Fruit fly (Drosophila melanogaster): ENCODE measurements around the gene RpL13A.
A peak's percentile ranks its signal among the peaks of the same experiment; 100 is the strongest.

The RpL13A gene

DNA sequence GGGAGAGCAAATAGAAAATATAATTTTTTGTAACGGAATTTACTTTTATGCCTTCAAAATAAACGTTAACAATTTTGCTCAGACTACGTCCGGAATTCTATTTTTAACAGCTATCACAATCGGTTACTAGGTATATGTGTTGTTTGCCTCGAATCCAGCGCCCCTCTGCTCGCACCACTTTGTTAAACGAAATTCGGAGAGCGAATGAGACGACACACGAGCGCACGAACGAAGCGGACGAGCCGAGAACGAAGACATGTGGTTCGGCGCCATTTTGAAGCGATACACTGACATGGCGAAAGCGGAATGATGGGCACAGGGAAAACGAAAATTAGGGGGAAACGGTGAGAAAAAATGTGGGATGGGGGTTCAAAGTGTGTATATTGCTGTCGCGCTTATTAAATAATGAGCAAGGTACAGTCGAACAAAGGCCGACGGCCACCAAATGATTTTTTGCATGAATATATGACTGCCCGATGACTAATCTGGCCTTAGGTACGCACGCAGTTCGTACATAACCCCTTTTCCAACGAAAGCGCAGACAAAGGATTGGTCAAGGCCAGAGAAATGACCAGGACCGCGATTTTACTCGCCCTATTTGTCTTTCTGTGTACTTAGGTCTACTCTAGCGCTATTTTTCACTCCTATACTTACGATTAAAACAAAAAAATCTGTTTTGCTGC lies 23.8 kb upstream of the RpL13A start (continued):
- TF ChIP-seq nerfin-1 (tag; optimal IDR thresholded peaks at IDR 0.05) (peak; percentile 78), sqz (GFP tag; optimal IDR thresholded peaks at IDR 0.05) (peak; percentile 25), Pdp1 (GFP tag; optimal IDR thresholded peaks at IDR 0.05) (peak in 1 of 2 experiments; percentile 82), Stat92E (GFP tag; optimal IDR thresholded peaks at IDR 0.05) (peak in 1 of 3 experiments; percentile 17), dm (GFP tag; optimal IDR thresholded peaks at IDR 0.05) (peak; percentile 95), NfI (GFP tag; optimal IDR thresholded peaks at IDR 0.05) (peak; percentile 13), gfzf (GFP tag; optimal IDR thresholded peaks at IDR 0.05) (no peak), Nf-YB (GFP tag; optimal IDR thresholded peaks at IDR 0.05) (peak; percentile 1), CG9932 (GFP tag; IDR thresholded peaks at IDR 0.05) (no peak), lilli (GFP tag; optimal IDR thresholded peaks at IDR 0.05) (peak; percentile 25), ftz-f1 (GFP tag; optimal IDR thresholded peaks at IDR 0.05) (peak; percentile 78), CG12659 (GFP tag; optimal IDR thresholded peaks at IDR 0.05) (peak; percentile 16), Lhr (GFP tag; optimal IDR thresholded peaks at IDR 0.05) (no peak), MESR4 (GFP tag; optimal IDR thresholded peaks at IDR 0.05) (peak; percentile 95), pfk (GFP tag; optimal IDR thresholded peaks at IDR 0.05) (peak; percentile 92), CG33557 (GFP tag; optimal IDR thresholded peaks at IDR 0.05) (peak; percentile 18), CG10431 (GFP tag; optimal IDR thresholded peaks at IDR 0.05) (peak; percentile 89), pros (GFP tag; optimal IDR thresholded peaks at IDR 0.05) (peak; percentile 87), CG7987 (GFP tag; optimal IDR thresholded peaks at IDR 0.05) (peak; percentile 60), D (optimal IDR thresholded peaks at IDR 0.05) (peak; percentile 65), D (GFP tag; optimal IDR thresholded peaks at IDR 0.05) (no peak), kah (GFP tag; optimal IDR thresholded peaks at IDR 0.05) (peak; percentile 46), MTF-1 (GFP tag; optimal IDR thresholded peaks at IDR 0.05; ENCODE audit: borderline replicate concordance) (peak; percentile 21), twi (tag; optimal IDR thresholded peaks at IDR 0.05) (peak; percentile 42), CG12391 (tag; optimal IDR thresholded peaks at IDR 0.05) (peak; percentile 22), psq (GFP tag; optimal IDR thresholded peaks at IDR 0.05) (peak; percentile 95), Meics (GFP tag; optimal IDR thresholded peaks at IDR 0.05) (peak; percentile 57), Tbp (GFP tag; optimal IDR thresholded peaks at IDR 0.05) (peak; percentile 82), exex (tag; optimal IDR thresholded peaks at IDR 0.05) (peak; percentile 14), B-H2 (GFP tag; optimal IDR thresholded peaks at IDR 0.05) (peak; percentile 79), CG6254 (GFP tag; optimal IDR thresholded peaks at IDR 0.05) (peak; percentile 37), nom (GFP tag; optimal IDR thresholded peaks at IDR 0.05) (peak; percentile 75), HLHmδ (GFP tag; optimal IDR thresholded peaks at IDR 0.05) (peak; percentile 89), CG6689 (GFP tag; IDR thresholded peaks at IDR 0.05) (no peak), Nf-YC (tag; optimal IDR thresholded peaks at IDR 0.05) (peak; percentile 53), CG34224 (GFP tag; IDR thresholded peaks at IDR 0.05; ENCODE audit: partially characterized antibody) (no peak), odd (GFP tag; optimal IDR thresholded peaks at IDR 0.05) (peak; percentile 21), CG18599 (GFP tag; optimal IDR thresholded peaks at IDR 0.05) (peak; percentile 39), YL-1 (GFP tag; optimal IDR thresholded peaks at IDR 0.05) (peak; percentile 84), CG15514 (GFP tag; optimal IDR thresholded peaks at IDR 0.05) (peak; percentile 39), CG13296 (GFP tag; optimal IDR thresholded peaks at IDR 0.05) (peak; percentile 33), tll (GFP tag; optimal IDR thresholded peaks at IDR 0.05) (no peak), Ada2b (GFP tag; IDR thresholded peaks at IDR 0.05) (no peak), CG13894 (tag; optimal IDR thresholded peaks at IDR 0.05) (peak; percentile 77), CG2678 (tag; optimal IDR thresholded peaks at IDR 0.05) (peak; percentile 30), CG3838 (GFP tag; optimal IDR thresholded peaks at IDR 0.05) (no peak), HmgZ (tag; optimal IDR thresholded peaks at IDR 0.05) (peak; percentile 32)

Data from whole organism, embryonic.